Fruit fly (Drosophila melanogaster) whole organism, prepupa: ENCODE measurements around the gene Past1.
A peak's percentile ranks its signal among the peaks of the same experiment; 100 is the strongest.

Experiments
- CG11294 ChIP-seq: fragments of 200-800 bp; sonication (Bioruptor generic); IDR thresholded peaks from 2 replicates; pipeline ENCODE4 v1.3.6; 2022; ENCODE audit warnings: missing biosample characterization, missing genetic modification characterization
- CG15336 ChIP-seq: fragments of 200-800 bp; sonication (Bioruptor generic); IDR thresholded peaks from 2 replicates; pipeline ENCODE4 v1.3.6; 2022; ENCODE audit warnings: missing biosample characterization, missing genetic modification characterization
- CG1621 ChIP-seq: fragments of 200-800 bp; sonication (Bioruptor generic); optimal IDR thresholded peaks from 3 replicates; lab custom pipeline; 2018; ENCODE audit warnings: missing biosample characterization, mild to moderate bottlenecking, missing genetic modification characterization
- CG3919 ChIP-seq: fragments of 200-800 bp; sonication (Bioruptor generic); optimal IDR thresholded peaks from 3 replicates; lab custom pipeline; 2016; ENCODE audit warnings: missing biosample characterization, missing genetic modification characterization
- CG4318 ChIP-seq: fragments of 200-800 bp; sonication (Bioruptor generic); optimal IDR thresholded peaks from 3 replicates; lab custom pipeline; 2017; ENCODE audit warnings: missing biosample characterization, mild to moderate bottlenecking, missing genetic modification characterization
- CG6163 ChIP-seq: fragments of 200-800 bp; sonication (Bioruptor generic); IDR thresholded peaks from 3 replicates; pipeline ENCODE4 v1.3.6; 2022; ENCODE audit warnings: missing biosample characterization, missing genetic modification characterization
- CG6276 ChIP-seq: fragments of 200-800 bp; sonication (Bioruptor generic); optimal IDR thresholded peaks from 2 replicates; lab custom pipeline; 2017; ENCODE audit warnings: missing biosample characterization, mild to moderate bottlenecking, missing genetic modification characterization
- CG6808 ChIP-seq: fragments of 200-800 bp; sonication (Bioruptor generic); optimal IDR thresholded peaks from 3 replicates; lab custom pipeline; 2017; ENCODE audit warnings: missing biosample characterization, missing genetic modification characterization, mild to moderate bottlenecking, moderate library complexity, missing genetic modification reagents
- CG6854 ChIP-seq: fragments of 200-800 bp; sonication (Bioruptor generic); optimal IDR thresholded peaks from 2 replicates; lab custom pipeline; 2017; ENCODE audit warnings: missing biosample characterization, mild to moderate bottlenecking, missing genetic modification characterization
- CG8119 ChIP-seq: fragments of 200-800 bp; sonication (Bioruptor generic); IDR thresholded peaks from 3 replicates; pipeline ENCODE4 v1.3.6; 2022; ENCODE audit warnings: missing biosample characterization, missing genetic modification characterization
- CG8632 ChIP-seq: fragments of 200-800 bp; sonication (Bioruptor generic); optimal IDR thresholded peaks from 3 replicates; lab custom pipeline; 2016; ENCODE audit warnings: missing biosample characterization, missing genetic modification characterization
- CG9139 ChIP-seq: fragments of 200-800 bp; sonication (Bioruptor generic); optimal IDR thresholded peaks from 3 replicates; lab custom pipeline; 2017; ENCODE audit warnings: missing biosample characterization, mild to moderate bottlenecking, missing genetic modification characterization
- Eip78C ChIP-seq: fragments of 200-800 bp; sonication (Bioruptor generic); peaks from one replicate; lab custom pipeline; 2016; ENCODE audit warnings: missing biosample characterization, missing genetic modification characterization
- Eip93F ChIP-seq: fragments of 200-800 bp; sonication (Bioruptor generic); optimal IDR thresholded peaks from 2 replicates; lab custom pipeline; 2016; ENCODE audit warnings: missing biosample characterization, mild to moderate bottlenecking, missing genetic modification characterization
- Gug ChIP-seq: fragments of 200-800 bp; sonication (Bioruptor generic); IDR thresholded peaks from 2 replicates; pipeline ENCODE4 v1.3.6; 2022; ENCODE audit warnings: missing biosample characterization, missing genetic modification characterization
- Hr38 ChIP-seq: sonication (Bioruptor generic); optimal IDR thresholded peaks from 2 replicates; lab custom pipeline; 2016; ENCODE audit warnings: missing biosample characterization, missing genetic modification characterization
- Hr39 ChIP-seq: fragments of 200-800 bp; sonication (Bioruptor generic); optimal IDR thresholded peaks from 2 replicates; lab custom pipeline; 2016; ENCODE audit warnings: missing biosample characterization, missing genetic modification characterization
- Hr4 ChIP-seq: fragments of 200-800 bp; sonication (Bioruptor generic); optimal IDR thresholded peaks from 3 replicates; lab custom pipeline; 2016; ENCODE audit warnings: missing biosample characterization, missing genetic modification characterization
- Lpt ChIP-seq: fragments of 200-800 bp; sonication (Bioruptor generic); optimal IDR thresholded peaks from 3 replicates; lab custom pipeline; 2016; ENCODE audit warnings: missing biosample characterization, missing genetic modification characterization
- OdsH ChIP-seq: fragments of 200-800 bp; sonication (Bioruptor generic); optimal IDR thresholded peaks from 3 replicates; lab custom pipeline; 2016; ENCODE audit warnings: missing biosample characterization, missing genetic modification characterization
- Smox ChIP-seq: fragments of 200-800 bp; sonication (Bioruptor generic); optimal IDR thresholded peaks from 3 replicates; lab custom pipeline; 2016; ENCODE audit warnings: missing biosample characterization, missing genetic modification characterization
- Sox15 ChIP-seq: fragments of 200-800 bp; sonication (Bioruptor generic); optimal IDR thresholded peaks from 3 replicates; lab custom pipeline; 2016; ENCODE audit warnings: missing biosample characterization, missing genetic modification characterization
- cyc ChIP-seq: fragments of 200-800 bp; sonication (Bioruptor generic); optimal IDR thresholded peaks from 3 replicates; lab custom pipeline; 2016; ENCODE audit warnings: missing biosample characterization, missing genetic modification characterization
- dac ChIP-seq: fragments of 200-800 bp; sonication (Bioruptor generic); optimal IDR thresholded peaks from 2 replicates; lab custom pipeline; 2017; ENCODE audit warnings: missing biosample characterization, mild to moderate bottlenecking, missing genetic modification characterization
- dsx ChIP-seq: fragments of 200-800 bp; optimal IDR thresholded peaks from 3 replicates; lab custom pipeline; 2019; ENCODE audit warnings: missing biosample characterization, mild to moderate bottlenecking, missing genetic modification characterization, moderate library complexity; ENCODE audit not compliant: poor library complexity, severe bottlenecking
- eg ChIP-seq: fragments of 200-800 bp; sonication (Bioruptor generic); IDR thresholded peaks from 3 replicates; pipeline ENCODE4 v1.3.6; 2022; ENCODE audit warnings: missing biosample characterization, missing genetic modification characterization
- esn ChIP-seq: fragments of 200-800 bp; sonication (Bioruptor generic); optimal IDR thresholded peaks from 2 replicates; lab custom pipeline; 2016; ENCODE audit warnings: missing biosample characterization, mild to moderate bottlenecking, missing genetic modification characterization, moderate library complexity
- fd59A ChIP-seq: fragments of 200-800 bp; sonication (Bioruptor generic); optimal IDR thresholded peaks from 2 replicates; lab custom pipeline; 2017; ENCODE audit warnings: missing biosample characterization, mild to moderate bottlenecking, missing genetic modification characterization, missing genetic modification reagents
- lz ChIP-seq: fragments of 200-800 bp; sonication (Bioruptor generic); optimal IDR thresholded peaks from 3 replicates; lab custom pipeline; 2016; ENCODE audit warnings: missing biosample characterization, missing genetic modification characterization
- net ChIP-seq: fragments of 200-800 bp; sonication (Bioruptor generic); optimal IDR thresholded peaks from 3 replicates; lab custom pipeline; 2016; ENCODE audit warnings: missing biosample characterization, missing genetic modification characterization
- salr ChIP-seq, 2 experiments: fragments of 200-800 bp; sonication (Bioruptor generic); optimal IDR thresholded peaks; 3 replicates each; lab custom pipeline; 2016 to 2018; ENCODE audit warnings: missing biosample characterization in 2 of 2, missing genetic modification characterization in 2 of 2, mild to moderate bottlenecking in 1 of 2
- ss ChIP-seq, 2 experiments: fragments of 200-800 bp; sonication (Bioruptor generic); optimal IDR thresholded peaks; 2 replicates in 1 of 2; 3 replicates in 1 of 2; lab custom pipeline; 2017 to 2018; ENCODE audit warnings: mild to moderate bottlenecking in 2 of 2, missing biosample characterization in 2 of 2, missing genetic modification characterization in 2 of 2, moderate library complexity in 1 of 2
- svp ChIP-seq: fragments of 200-800 bp; sonication (Bioruptor generic); peaks from one replicate; lab custom pipeline; 2016; ENCODE audit warnings: missing biosample characterization, missing genetic modification characterization

Past1 gene

dm6 chr3R:12697022-12697421 lies at the start of gene Past1:
Gene Past1, plus strand, starts transcription at chr3R:12697322.
- TF ChIP-seq svp (GFP tag; lab: Kevin White, UChicago) = peak; percentile 53
- TF ChIP-seq eg (GFP tag; lab: Robert Waterston, UW) = no peak
- no peak for TF ChIP-seq esn (GFP tag; lab: Kevin White, UChicago)
- TF ChIP-seq Hr39 = no peak

DNA sequence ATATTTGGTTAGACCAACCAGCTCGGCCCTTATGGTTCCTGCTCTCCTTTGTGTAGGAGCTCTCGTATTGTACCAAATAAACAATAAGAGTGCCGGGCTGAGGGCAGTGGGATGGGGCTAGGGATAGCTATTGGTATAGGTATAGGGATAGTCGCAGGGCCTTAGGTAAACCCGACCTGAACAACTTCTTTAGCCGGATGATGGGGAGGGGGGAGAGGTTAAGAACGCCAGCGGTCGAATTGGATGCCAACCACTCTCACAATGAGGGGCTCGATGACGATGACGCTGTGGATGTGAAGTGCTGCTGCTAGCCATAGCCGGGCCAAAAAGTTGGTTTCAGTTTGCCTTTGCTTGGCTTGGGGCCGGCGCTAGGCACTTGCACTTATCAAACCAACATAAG lies 49.8 kb upstream of the Past1 start:
- no peak for TF ChIP-seq CG6854 (GFP tag; lab: Kevin White, UChicago)
- TF ChIP-seq eg (GFP tag; lab: Robert Waterston, UW) = no peak
- no peak for TF ChIP-seq Sox15 (GFP tag; lab: Kevin White, UChicago)
- TF ChIP-seq Eip93F (GFP tag; lab: Kevin White, UChicago) = no peak
- TF ChIP-seq CG4318 (GFP tag; lab: Kevin White, UChicago) = no peak
- TF ChIP-seq dac (GFP tag; lab: Kevin White, UChicago) = no peak
- TF ChIP-seq ss (GFP tag; optimal IDR thresholded peaks at IDR 0.05; lab: Kevin White, UChicago) = no peak
- no peak for TF ChIP-seq cyc
- TF ChIP-seq svp (GFP tag; lab: Kevin White, UChicago) = no peak
- no peak for TF ChIP-seq CG11294 (GFP tag; lab: Robert Waterston, UW)
- TF ChIP-seq CG6163 (GFP tag; lab: Robert Waterston, UW) = no peak
- no peak for TF ChIP-seq lz (GFP tag; lab: Kevin White, UChicago)
- TF ChIP-seq CG8632 = no peak

dm6 chr3R:12647954-12648353 lies 49.2 kb upstream of the Past1 start, which contains the start of gene Dtg:
Gene Dtg, plus strand, starts transcription at chr3R:12648058.
- 0 out of 3 replicates have a peak, but pooled peaks have one; percentile 5 for TF ChIP-seq CG8119
- peak; percentile 8 for TF ChIP-seq dsx (GFP tag; lab: Kevin White, UChicago)
- peak; percentile 85 for TF ChIP-seq CG1621 (tag; lab: Kevin White, UChicago)
- TF ChIP-seq eg (GFP tag; lab: Robert Waterston, UW) = 0 out of 3 replicates have a peak, but pooled peaks have one; percentile 6
- TF ChIP-seq CG15336 (GFP tag; lab: Robert Waterston, UW) = no peak
- peak; percentile 29 for TF ChIP-seq CG3919 (GFP tag; lab: Kevin White, UChicago)
- no peak for TF ChIP-seq Hr4 (GFP tag; lab: Kevin White, UChicago)
- TF ChIP-seq ss (GFP tag; optimal IDR thresholded peaks at IDR 0.05; lab: Kevin White, UChicago) = peak; percentile 2 to 81
- peak; percentile 1 for TF ChIP-seq CG6854 (GFP tag; lab: Kevin White, UChicago)
- TF ChIP-seq svp (GFP tag; lab: Kevin White, UChicago) = peak; percentile 0
- no peak for TF ChIP-seq dac (GFP tag; lab: Kevin White, UChicago)
- TF ChIP-seq Eip78C (GFP tag; lab: Kevin White, UChicago) = peak; percentile 59
- TF ChIP-seq CG9139 (GFP tag; lab: Kevin White, UChicago) = peak; percentile 20
- TF ChIP-seq, all 60 proteins: peak for 10

DNA sequence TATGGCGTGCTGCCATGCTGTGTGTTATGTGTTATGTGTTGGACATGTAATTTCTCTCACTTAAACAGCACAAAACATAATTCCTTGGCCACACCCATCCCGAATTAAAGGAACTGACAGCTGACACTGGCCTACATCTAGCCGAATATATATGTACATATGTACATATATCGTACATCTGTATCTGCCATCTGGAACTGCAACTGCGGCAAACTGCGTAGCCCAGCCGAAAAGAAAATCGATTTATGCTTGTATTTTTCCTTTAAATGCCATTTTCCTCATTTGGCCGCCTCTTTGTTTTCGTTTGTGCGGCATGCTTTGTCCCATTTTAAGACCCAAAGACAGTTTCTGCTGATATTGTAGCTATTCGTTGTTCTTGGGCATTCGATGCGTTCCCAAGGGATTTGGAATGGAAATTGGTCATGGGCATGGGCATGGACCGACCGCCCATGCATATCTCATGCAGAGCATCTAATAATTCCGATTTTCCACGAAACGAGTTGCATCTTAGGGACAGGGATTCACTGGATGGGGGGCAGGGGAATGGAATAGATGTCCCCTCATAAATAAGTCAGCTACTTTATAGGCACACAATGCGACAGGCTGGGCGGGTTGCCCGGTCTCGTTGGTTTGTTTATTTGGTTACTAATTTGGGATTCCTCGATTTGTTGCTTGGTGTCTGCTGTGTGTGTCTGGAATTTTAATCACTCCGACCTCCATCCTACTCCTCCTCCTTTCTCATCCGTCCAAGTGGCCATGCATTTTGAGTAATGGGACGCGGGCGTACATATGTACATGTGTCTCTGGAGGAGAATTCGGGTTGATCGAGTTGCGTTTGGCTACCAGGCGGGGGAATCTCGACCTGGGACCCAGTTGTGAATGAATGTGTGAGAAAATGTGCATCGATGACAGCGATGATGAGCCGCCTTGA lies 47.8 kb upstream of the Past1 start:
- TF ChIP-seq fd59A (no peak), Eip93F (GFP tag; lab: Kevin White, UChicago) (no peak), Lpt (GFP tag; lab: Kevin White, UChicago) (no peak), Smox (no peak), CG6276 (GFP tag; lab: Kevin White, UChicago) (no peak), CG1621 (tag; lab: Kevin White, UChicago) (no peak), CG6808 (GFP tag; lab: Kevin White, UChicago) (no peak), Gug (GFP tag; lab: Robert Waterston, UW) (no peak), CG4318 (GFP tag; lab: Kevin White, UChicago) (no peak), CG11294 (GFP tag; lab: Robert Waterston, UW) (no peak), Hr38 (GFP tag; lab: Kevin White, UChicago) (no peak), OdsH (GFP tag; lab: Kevin White, UChicago) (no peak), dsx (GFP tag; lab: Kevin White, UChicago) (no peak), CG9139 (GFP tag; lab: Kevin White, UChicago) (no peak), salr (GFP tag; optimal IDR thresholded peaks at IDR 0.05; lab: Kevin White, UChicago) (no peak), net (GFP tag; lab: Kevin White, UChicago) (no peak)
